Fruit fly (Drosophila melanogaster): ENCODE data around the gene lark.

Gene lark

dm6 chr3L:7369543-7369942 is 30.5 kb downstream of the lark start, which contains the start of gene akirin:
TSS of gene akirin (plus strand) at chr3L:7369843.
- TF ChIP-seq CG13204 (GFP tag; optimal IDR thresholded peaks at IDR 0.05) = no peak
- TF ChIP-seq CG15710 (tag; optimal IDR thresholded peaks at IDR 0.05) = no peak
- no peak for TF ChIP-seq CG14655 (GFP tag; optimal IDR thresholded peaks at IDR 0.05)
- no peak for TF ChIP-seq CG32121 (GFP tag; IDR thresholded peaks at IDR 0.05)

- TF ChIP-seq Pif1A (GFP tag; optimal IDR thresholded peaks at IDR 0.05) (peak; percentile 1), CG34367 (tag; optimal IDR thresholded peaks at IDR 0.05) (no peak), CG8159 (tag; optimal IDR thresholded peaks at IDR 0.05) (no peak), CG12605 (GFP tag; IDR thresholded peaks at IDR 0.05) (no peak), EcR (GFP tag; optimal IDR thresholded peaks at IDR 0.05) (peak; percentile 33), CG32121 (GFP tag; IDR thresholded peaks at IDR 0.05) (no peak), Pif1B (GFP tag; optimal IDR thresholded peaks at IDR 0.05) (peak; percentile 21), Ets98B (GFP tag; IDR thresholded peaks at IDR 0.05) (no peak), D1 (tag; optimal IDR thresholded peaks at IDR 0.05) (no peak), gl (tag; optimal IDR thresholded peaks at IDR 0.05) (no peak), CG14655 (GFP tag; optimal IDR thresholded peaks at IDR 0.05) (no peak), CG13204 (GFP tag; optimal IDR thresholded peaks at IDR 0.05) (no peak), CG4496 (GFP tag; IDR thresholded peaks at IDR 0.05) (no peak), CG17806 (tag; optimal IDR thresholded peaks at IDR 0.05) (no peak), CG10348 (GFP tag; IDR thresholded peaks at IDR 0.05) (no peak)
Observed at dm6 chr3L:7370231-7370882, 31.3 kb downstream of the lark start.

dm6 chr3L:7371290-7371689 is 32.2 kb downstream of the lark start:
- no peak for TF ChIP-seq rn (GFP tag; IDR thresholded peaks at IDR 0.05)
- TF ChIP-seq CG4496 (GFP tag; IDR thresholded peaks at IDR 0.05) = 0 out of 3 replicates have a peak, but pooled peaks have one; percentile 25
- no peak for TF ChIP-seq CG34367 (tag; optimal IDR thresholded peaks at IDR 0.05)

dm6 chr3L:7376151-7376550 is 37.1 kb downstream of the lark start:
- TF ChIP-seq Pif1B (GFP tag; optimal IDR thresholded peaks at IDR 0.05) = no peak
- no peak for TF ChIP-seq gl (tag; optimal IDR thresholded peaks at IDR 0.05)
- no peak for TF ChIP-seq CG15710 (tag; optimal IDR thresholded peaks at IDR 0.05)
- TF ChIP-seq CG17806 (tag; optimal IDR thresholded peaks at IDR 0.05) = no peak
- no peak for TF ChIP-seq CG32121 (GFP tag; IDR thresholded peaks at IDR 0.05)
- no peak for TF ChIP-seq CG10348 (GFP tag; IDR thresholded peaks at IDR 0.05)
- no peak for TF ChIP-seq CG12605 (GFP tag; IDR thresholded peaks at IDR 0.05)
- TF ChIP-seq CG8159 (tag; optimal IDR thresholded peaks at IDR 0.05) = no peak
- no peak for TF ChIP-seq Pif1A (GFP tag; optimal IDR thresholded peaks at IDR 0.05)

dm6 chr3L:7376830-7377229 is 37.8 kb downstream of the lark start:
- no peak for TF ChIP-seq Pif1A (GFP tag; optimal IDR thresholded peaks at IDR 0.05)
- TF ChIP-seq CG8159 (tag; optimal IDR thresholded peaks at IDR 0.05) = no peak
- TF ChIP-seq CG10348 (GFP tag; IDR thresholded peaks at IDR 0.05) = no peak
- no peak for TF ChIP-seq Snoo (tag; optimal IDR thresholded peaks at IDR 0.05)
- no peak for TF ChIP-seq CG32121 (GFP tag; IDR thresholded peaks at IDR 0.05)
- TF ChIP-seq EcR (GFP tag; optimal IDR thresholded peaks at IDR 0.05) = no peak
- TF ChIP-seq CG12605 (GFP tag; IDR thresholded peaks at IDR 0.05) = no peak
- TF ChIP-seq CG14655 (GFP tag; optimal IDR thresholded peaks at IDR 0.05) = no peak
- no peak for TF ChIP-seq gl (tag; optimal IDR thresholded peaks at IDR 0.05)
- no peak for TF ChIP-seq CG9948 (tag; optimal IDR thresholded peaks at IDR 0.05)
- no peak for TF ChIP-seq Pif1B (GFP tag; optimal IDR thresholded peaks at IDR 0.05)
- TF ChIP-seq CG4496 (GFP tag; IDR thresholded peaks at IDR 0.05) = no peak
- no peak for TF ChIP-seq D1 (tag; optimal IDR thresholded peaks at IDR 0.05)
- no peak for TF ChIP-seq CG34367 (tag; optimal IDR thresholded peaks at IDR 0.05)
- no peak for TF ChIP-seq CG13204 (GFP tag; optimal IDR thresholded peaks at IDR 0.05)
- TF ChIP-seq rn (GFP tag; IDR thresholded peaks at IDR 0.05) = no peak

dm6 chr3L:7380395-7380794 is 41.3 kb downstream of the lark start:
- TF ChIP-seq EcR (GFP tag; optimal IDR thresholded peaks at IDR 0.05) (peak; percentile 54), D1 (tag; optimal IDR thresholded peaks at IDR 0.05) (no peak)

- TF ChIP-seq Ets98B (GFP tag; IDR thresholded peaks at IDR 0.05) (no peak; the same call in 1 of the 2 replicates), CG34367 (tag; optimal IDR thresholded peaks at IDR 0.05) (peak; percentile 10), Pif1B (GFP tag; optimal IDR thresholded peaks at IDR 0.05) (no peak), Snoo (tag; optimal IDR thresholded peaks at IDR 0.05) (peak; percentile 48), CG13204 (GFP tag; optimal IDR thresholded peaks at IDR 0.05) (no peak), CG8159 (tag; optimal IDR thresholded peaks at IDR 0.05) (peak; percentile 63), CG12605 (GFP tag; IDR thresholded peaks at IDR 0.05) (no peak), EcR (GFP tag; optimal IDR thresholded peaks at IDR 0.05) (no peak), CG15710 (tag; optimal IDR thresholded peaks at IDR 0.05) (peak; percentile 39), CG10348 (GFP tag; IDR thresholded peaks at IDR 0.05) (no peak), rn (GFP tag; IDR thresholded peaks at IDR 0.05) (no peak), D1 (tag; optimal IDR thresholded peaks at IDR 0.05) (no peak), CG17806 (tag; optimal IDR thresholded peaks at IDR 0.05) (peak; percentile 37), CG8301 (tag; optimal IDR thresholded peaks at IDR 0.05) (no peak), CG9948 (tag; optimal IDR thresholded peaks at IDR 0.05) (peak; percentile 52), Pif1A (GFP tag; optimal IDR thresholded peaks at IDR 0.05) (peak; percentile 42), CG4496 (GFP tag; IDR thresholded peaks at IDR 0.05) (0 out of 3 replicates have a peak, but pooled peaks have one; percentile 39), CG14655 (GFP tag; optimal IDR thresholded peaks at IDR 0.05) (no peak)
Observed at dm6 chr3L:7381359-7381976, 42.4 kb downstream of the lark start, which contains the start of the genes SMSr and smid. TSS of gene SMSr (minus strand) at chr3L:7381474. TSS of gene smid (plus strand) at chr3L:7381614.
